Fruit fly (Drosophila melanogaster) whole organism, embryonic: ENCODE results near the gene Ocrl.

Experiments
- CG13287 ChIP-seq: fragments of 200-800 bp; sonication (Bioruptor generic); IDR thresholded peaks from 2 replicates; pipeline ENCODE4 v1.3.6; 2022; ENCODE audit warnings: missing biosample characterization, missing genetic modification characterization; ENCODE audit not compliant: partially characterized antibody
- CG13296 ChIP-seq: fragments of 200-800 bp; sonication (Bioruptor generic); optimal IDR thresholded peaks from 3 replicates; lab custom pipeline; 2018; ENCODE audit warnings: missing biosample characterization, mild to moderate bottlenecking, missing genetic modification characterization
- CG14860 ChIP-seq: fragments of 200-800 bp; sonication (Bioruptor generic); IDR thresholded peaks from 3 replicates; pipeline ENCODE4 v1.3.6; 2022; ENCODE audit warnings: missing biosample characterization, missing genetic modification characterization; ENCODE audit not compliant: partially characterized antibody
- CG1529 ChIP-seq: fragments of 200-800 bp; sonication (Bioruptor generic); optimal IDR thresholded peaks from 3 replicates; lab custom pipeline; 2018; ENCODE audit warnings: missing biosample characterization, missing genetic modification characterization
- CG1792 ChIP-seq: fragments of 200-800 bp; sonication (Bioruptor generic); optimal IDR thresholded peaks from 2 replicates; lab custom pipeline; 2016; ENCODE audit warnings: missing biosample characterization, missing genetic modification characterization
- CG18599 ChIP-seq: fragments of 200-800 bp; sonication (Bioruptor generic); optimal IDR thresholded peaks from 3 replicates; lab custom pipeline; 2017; ENCODE audit warnings: missing biosample characterization, missing genetic modification characterization, mild to moderate bottlenecking, moderate library complexity, missing genetic modification reagents
- CG18619 ChIP-seq: fragments of 200-800 bp; sonication (Bioruptor generic); optimal IDR thresholded peaks from 3 replicates; lab custom pipeline; 2017; ENCODE audit warnings: missing biosample characterization, mild to moderate bottlenecking, missing genetic modification characterization
- CG18764 ChIP-seq: fragments of 200-800 bp; sonication (Bioruptor generic); optimal IDR thresholded peaks from 3 replicates; lab custom pipeline; 2016; ENCODE audit warnings: missing biosample characterization, missing genetic modification characterization
- CG2120 ChIP-seq: fragments of 200-800 bp; sonication (Bioruptor generic); optimal IDR thresholded peaks from 3 replicates; lab custom pipeline; 2016; ENCODE audit warnings: missing biosample characterization, missing genetic modification characterization
- CG2129 ChIP-seq: fragments of 200-800 bp; sonication (Bioruptor generic); IDR thresholded peaks from 2 replicates; pipeline ENCODE4 v1.3.6; 2022; ENCODE audit warnings: missing biosample characterization, missing genetic modification characterization; ENCODE audit not compliant: partially characterized antibody
- CG30403 ChIP-seq: fragments of 200-800 bp; sonication (Bioruptor generic); optimal IDR thresholded peaks from 3 replicates; lab custom pipeline; 2016; ENCODE audit warnings: missing biosample characterization, missing genetic modification characterization
- CG3407 ChIP-seq: fragments of 200-800 bp; sonication (Bioruptor generic); optimal IDR thresholded peaks from 2 replicates; lab custom pipeline; 2018; ENCODE audit warnings: missing biosample characterization, mild to moderate bottlenecking, missing genetic modification characterization
- CG3726 ChIP-seq: fragments of 200-800 bp; sonication (Bioruptor generic); IDR thresholded peaks from 3 replicates; pipeline ENCODE4, ENCODE4 v1.3.6; 2022; ENCODE audit warnings: missing biosample characterization, missing genetic modification characterization
- CG3995 ChIP-seq: fragments of 200-800 bp; sonication (Bioruptor generic); optimal IDR thresholded peaks from 3 replicates; lab custom pipeline; 2016; ENCODE audit warnings: missing biosample characterization, missing genetic modification characterization
- CG6175 ChIP-seq: fragments of 200-800 bp; sonication (Bioruptor generic); IDR thresholded peaks from 3 replicates; pipeline ENCODE4 v1.3.6; 2022; ENCODE audit warnings: missing biosample characterization, missing genetic modification characterization
- CG6254 ChIP-seq: fragments of 200-800 bp; sonication (Bioruptor generic); optimal IDR thresholded peaks from 3 replicates; lab custom pipeline; 2017; ENCODE audit warnings: mild to moderate bottlenecking, missing biosample characterization, missing genetic modification reagents, missing genetic modification characterization
- CG6689 ChIP-seq: fragments of 200-800 bp; sonication (Bioruptor generic); IDR thresholded peaks from 2 replicates; pipeline ENCODE4 v1.3.6; 2022; ENCODE audit warnings: missing biosample characterization, missing genetic modification characterization
- CG7786 ChIP-seq: fragments of 200-800 bp; sonication (Bioruptor generic); optimal IDR thresholded peaks from 2 replicates; lab custom pipeline; 2016; ENCODE audit warnings: missing biosample characterization, missing genetic modification characterization
- CG8359 ChIP-seq: fragments of 200-800 bp; sonication (Bioruptor generic); optimal IDR thresholded peaks from 2 replicates; lab custom pipeline; 2017; ENCODE audit warnings: missing biosample characterization, mild to moderate bottlenecking, missing genetic modification characterization, borderline replicate concordance
- CG9215 ChIP-seq: fragments of 200-800 bp; sonication (Bioruptor generic); IDR thresholded peaks from 2 replicates; pipeline ENCODE4 v1.3.6; 2022; ENCODE audit warnings: missing biosample characterization, missing genetic modification characterization
- CG9817 ChIP-seq: fragments of 200-800 bp; sonication (Bioruptor generic); optimal IDR thresholded peaks from 2 replicates; lab custom pipeline; 2018; ENCODE audit warnings: missing biosample characterization, mild to moderate bottlenecking, missing genetic modification characterization, moderate library complexity
- Dbx ChIP-seq: fragments of 200-800 bp; sonication (Bioruptor generic); IDR thresholded peaks from 3 replicates; pipeline ENCODE4 v1.3.6; 2022; ENCODE audit warnings: missing biosample characterization, missing genetic modification characterization
- HHEX ChIP-seq: fragments of 200-800 bp; sonication (Bioruptor generic); optimal IDR thresholded peaks from 3 replicates; lab custom pipeline; 2017; ENCODE audit warnings: missing biosample characterization, mild to moderate bottlenecking, missing genetic modification characterization, missing genetic modification reagents
- HLH3B ChIP-seq: fragments of 200-800 bp; sonication (Bioruptor generic); IDR thresholded peaks from 2 replicates; pipeline ENCODE4 v1.3.6; 2022; ENCODE audit warnings: missing biosample characterization, missing genetic modification characterization
- HLH4C ChIP-seq: fragments of 200-800 bp; sonication (Bioruptor generic); IDR thresholded peaks from 3 replicates; pipeline ENCODE4 v1.3.6; 2022; ENCODE audit warnings: missing biosample characterization, missing genetic modification characterization; ENCODE audit not compliant: partially characterized antibody
- HLH54F ChIP-seq: fragments of 200-800 bp; sonication (Bioruptor generic); optimal IDR thresholded peaks from 3 replicates; lab custom pipeline; 2016; ENCODE audit warnings: missing biosample characterization, missing genetic modification characterization
- Hr51 ChIP-seq, 2 experiments: fragments of 200-800 bp; sonication (Bioruptor generic); optimal IDR thresholded peaks; 2 replicates in 1 of 2; 3 replicates in 1 of 2; lab custom pipeline; 2016 to 2018; ENCODE audit warnings: missing biosample characterization in 2 of 2, missing genetic modification characterization in 2 of 2, mild to moderate bottlenecking in 1 of 2, moderate library complexity in 1 of 2
- Lim3 ChIP-seq: fragments of 200-800 bp; sonication (Bioruptor generic); IDR thresholded peaks from 2 replicates; pipeline ENCODE4 v1.3.6; 2022; ENCODE audit warnings: missing biosample characterization, missing genetic modification characterization
- Meics ChIP-seq: fragments of 200-800 bp; sonication (Bioruptor generic); optimal IDR thresholded peaks from 2 replicates; lab custom pipeline; 2017; ENCODE audit warnings: missing biosample characterization, mild to moderate bottlenecking, missing genetic modification characterization
- Sin3A ChIP-seq: fragments of >200 bp; optimal IDR thresholded peaks from 2 replicates; lab custom pipeline; 2018
- ac ChIP-seq: fragments of 200-800 bp; sonication (Bioruptor generic); optimal IDR thresholded peaks from 3 replicates; lab custom pipeline; 2017; ENCODE audit warnings: missing biosample characterization, mild to moderate bottlenecking, missing genetic modification characterization
- bcd ChIP-seq: fragments of 200-800 bp; sonication (Bioruptor generic); optimal IDR thresholded peaks from 2 replicates; lab custom pipeline; 2017; ENCODE audit warnings: missing biosample characterization, mild to moderate bottlenecking, missing genetic modification characterization
- btn ChIP-seq: fragments of 200-800 bp; sonication (Bioruptor generic); optimal IDR thresholded peaks from 2 replicates; lab custom pipeline; 2016; ENCODE audit warnings: missing biosample characterization, missing genetic modification characterization
- gce ChIP-seq: fragments of 200-800 bp; sonication (Bioruptor generic); IDR thresholded peaks from 3 replicates; pipeline ENCODE4 v1.3.6; 2022; ENCODE audit warnings: missing biosample characterization, missing genetic modification characterization
- h ChIP-seq: fragments of >200 bp; optimal IDR thresholded peaks from 2 replicates; lab custom pipeline; 2017
- hb ChIP-seq: fragments of 200-800 bp; sonication (Bioruptor generic); IDR thresholded peaks from 3 replicates; pipeline ENCODE4 v1.3.6; 2022; ENCODE audit warnings: missing biosample characterization, missing genetic modification characterization; ENCODE audit not compliant: partially characterized antibody
- jing ChIP-seq: fragments of 200-800 bp; sonication (Bioruptor generic); optimal IDR thresholded peaks from 2 replicates; lab custom pipeline; 2018; ENCODE audit warnings: missing biosample characterization, mild to moderate bottlenecking, missing genetic modification characterization
- kni ChIP-seq: fragments of 200-800 bp; sonication (Bioruptor generic); optimal IDR thresholded peaks from 3 replicates; lab custom pipeline; 2017; ENCODE audit warnings: mild to moderate bottlenecking, missing biosample characterization, missing genetic modification reagents, missing genetic modification characterization
- luna ChIP-seq: fragments of 200-800 bp; sonication (Bioruptor generic); optimal IDR thresholded peaks from 2 replicates; lab custom pipeline; 2016; ENCODE audit warnings: missing biosample characterization, missing genetic modification characterization
- mam ChIP-seq: fragments of 200-800 bp; sonication (Bioruptor generic); optimal IDR thresholded peaks from 3 replicates; lab custom pipeline; 2016; ENCODE audit warnings: missing biosample characterization, missing genetic modification characterization
- pb ChIP-seq: fragments of 200-800 bp; sonication (Bioruptor generic); optimal IDR thresholded peaks from 3 replicates; lab custom pipeline; 2016; ENCODE audit warnings: missing biosample characterization, missing genetic modification characterization
- pros ChIP-seq: fragments of 200-800 bp; sonication (Bioruptor generic); optimal IDR thresholded peaks from 3 replicates; lab custom pipeline; 2019; ENCODE audit warnings: missing biosample characterization, mild to moderate bottlenecking, missing genetic modification characterization, moderate library complexity
- sens-2 ChIP-seq: fragments of 200-800 bp; sonication (Bioruptor generic); IDR thresholded peaks from 2 replicates; pipeline ENCODE4 v1.3.6; 2022; ENCODE audit warnings: missing biosample characterization, missing genetic modification characterization
- sisA ChIP-seq: fragments of 200-800 bp; sonication (Bioruptor generic); IDR thresholded peaks from 2 replicates; pipeline ENCODE4 v1.3.6; 2022; ENCODE audit warnings: missing biosample characterization, missing genetic modification characterization
- sob ChIP-seq: fragments of 200-800 bp; sonication (Bioruptor generic); IDR thresholded peaks from 2 replicates; pipeline ENCODE4 v1.3.6; 2022; ENCODE audit warnings: missing biosample characterization, missing genetic modification characterization
- stc ChIP-seq: fragments of 200-800 bp; sonication (Bioruptor generic); IDR thresholded peaks from 2 replicates; pipeline ENCODE4 v1.3.6; 2022; ENCODE audit warnings: missing biosample characterization, missing genetic modification characterization
- tgo ChIP-seq: fragments of 200-800 bp; sonication (Bioruptor generic); IDR thresholded peaks from 3 replicates; pipeline ENCODE4 v1.3.6; 2022; ENCODE audit warnings: missing biosample characterization, missing genetic modification characterization
- twi ChIP-seq: fragments of 200-800 bp; optimal IDR thresholded peaks from 2 replicates; lab custom pipeline; 2019; ENCODE audit warnings: missing biosample characterization, mild to moderate bottlenecking, missing genetic modification characterization, moderate library complexity
- zen2 ChIP-seq: fragments of 200-800 bp; sonication (Bioruptor generic); IDR thresholded peaks from 3 replicates; pipeline ENCODE4 v1.3.6; 2022; ENCODE audit warnings: missing biosample characterization, missing genetic modification characterization; ENCODE audit not compliant: partially characterized antibody

Ocrl gene

DNA sequence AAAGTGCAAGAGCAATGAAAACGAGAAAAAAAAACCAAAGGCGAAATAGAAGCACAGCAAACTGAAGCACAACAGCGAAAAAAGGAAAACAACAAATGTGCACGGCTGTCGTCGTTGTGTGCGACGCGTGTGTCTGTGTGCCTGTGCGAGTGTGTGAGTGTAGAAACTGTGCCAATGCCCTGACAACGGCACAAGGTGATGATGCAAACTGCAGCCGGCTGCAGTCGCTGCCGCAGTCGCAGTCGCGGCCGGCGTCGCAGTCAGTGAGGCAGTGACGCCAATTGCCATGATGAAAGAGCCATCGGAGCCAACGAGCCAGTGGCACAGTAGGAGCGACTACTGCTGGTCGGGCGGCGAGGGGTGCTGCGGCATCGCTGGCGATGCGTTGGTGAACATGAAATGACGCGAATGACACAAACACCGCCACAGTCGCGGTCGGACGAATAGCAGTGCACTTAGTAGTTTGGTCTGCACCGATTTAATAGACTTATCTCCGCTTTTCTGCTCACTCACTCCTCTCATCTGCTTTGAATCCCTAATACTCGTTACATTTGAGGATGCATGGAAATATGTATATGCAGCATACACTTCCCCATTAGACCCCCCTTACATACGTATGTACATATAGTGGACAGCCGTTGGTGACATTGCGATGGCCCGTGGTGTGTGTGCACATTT lies 45.9 kb downstream of the Ocrl start (continued):
- TF ChIP-seq sob (GFP tag; lab: Robert Waterston, UW) (no peak), hb (GFP tag; lab: Robert Waterston, UW) (no peak), CG18619 (peak; percentile 44), CG9215 (GFP tag; lab: Robert Waterston, UW) (no peak), pros (peak; percentile 18), CG2120 (GFP tag; lab: Kevin White, UChicago) (no peak), jing (GFP tag; lab: Kevin White, UChicago) (peak; percentile 71), Sin3A (lab: Kevin White, UChicago) (no peak), kni (GFP tag; lab: Kevin White, UChicago) (peak; percentile 64), luna (no peak), CG6175 (no peak), CG14860 (GFP tag; lab: Robert Waterston, UW) (no peak), Hr51 (GFP tag; optimal IDR thresholded peaks at IDR 0.05; lab: Kevin White, UChicago) (peak in 1 of 2 experiments; percentile 75), HLH4C (GFP tag; lab: Robert Waterston, UW) (no peak), CG6254 (peak; percentile 49), sens-2 (GFP tag; lab: Robert Waterston, UW) (peak; percentile 48; the same call in 1 of the 2 replicates), mam (GFP tag; lab: Kevin White, UChicago) (no peak), HLH54F (GFP tag; lab: Kevin White, UChicago) (no peak), CG13296 (GFP tag; lab: Kevin White, UChicago) (peak; percentile 16), bcd (peak; percentile 49), stc (GFP tag; lab: Robert Waterston, UW) (peak; percentile 56), CG8359 (GFP tag; lab: Kevin White, UChicago) (peak; percentile 32), Lim3 (GFP tag; lab: Robert Waterston, UW) (no peak; the same call in 1 of the 2 replicates), CG9817 (tag; lab: Kevin White, UChicago) (peak; percentile 15), zen2 (GFP tag; lab: Robert Waterston, UW) (no peak), CG30403 (GFP tag; lab: Kevin White, UChicago) (peak; percentile 54), ac (GFP tag; lab: Kevin White, UChicago) (no peak), CG7786 (no peak), CG3726 (GFP tag; lab: Robert Waterston, UW) (peak; percentile 43; the same call in 1 of the 3 replicates), CG3995 (GFP tag; lab: Kevin White, UChicago) (no peak), Meics (no peak), h (no peak), sisA (GFP tag; lab: Robert Waterston, UW) (peak; percentile 70), Dbx (GFP tag; lab: Robert Waterston, UW) (no peak), btn (GFP tag; lab: Kevin White, UChicago) (no peak), CG18599 (peak; percentile 24), pb (GFP tag; lab: Kevin White, UChicago) (peak; percentile 21), CG1792 (GFP tag; lab: Kevin White, UChicago) (no peak), CG6689 (peak; percentile 78), CG18764 (GFP tag; lab: Kevin White, UChicago) (peak; percentile 21), twi (peak; percentile 21), CG3407 (GFP tag; lab: Kevin White, UChicago) (peak; percentile 40), tgo (peak; percentile 61), gce (0 out of 3 replicates have a peak, but pooled peaks have one; percentile 56), HLH3B (peak; percentile 61; the same call in 1 of the 2 replicates), HHEX (GFP tag; lab: Kevin White, UChicago) (peak; percentile 57), CG1529 (GFP tag; lab: Kevin White, UChicago) (peak; percentile 73), CG2129 (no peak), CG13287 (no peak)
